Worm (Caenorhabditis elegans) whole organism, L2 larva: ENCODE results near the gene pigx-1.

ENCODE experiments used
- ama-1 ChIP-seq: fragments of 150-350 bp; optimal IDR thresholded peaks from 2 replicates; lab custom pipeline; 2018; ENCODE audit warnings: inconsistent platforms
- ceh-82 ChIP-seq: fragments of 150-350 bp; optimal IDR thresholded peaks from 2 replicates; lab custom pipeline; 2014; ENCODE audit warnings: missing biosample characterization, missing genetic modification characterization
- lin-11 ChIP-seq: fragments of 150-350 bp; sonication (generic microtip); optimal IDR thresholded peaks from 2 replicates; lab custom pipeline; 2014; ENCODE audit warnings: missing biosample characterization, missing genetic modification characterization, inconsistent platforms, mixed read lengths
- lin-13 ChIP-seq: fragments of 150-350 bp; optimal IDR thresholded peaks from 2 replicates; lab custom pipeline; 2014; ENCODE audit warnings: missing biosample characterization, missing genetic modification reagents, missing genetic modification characterization
- nhr-11 ChIP-seq: fragments of 150-350 bp; optimal IDR thresholded peaks from 2 replicates; lab custom pipeline; 2014; ENCODE audit warnings: missing biosample characterization, missing genetic modification characterization
- unc-39 ChIP-seq: fragments of 150-350 bp; optimal IDR thresholded peaks from 2 replicates; lab custom pipeline; 2014; ENCODE audit warnings: missing biosample characterization, missing genetic modification characterization

DNA sequence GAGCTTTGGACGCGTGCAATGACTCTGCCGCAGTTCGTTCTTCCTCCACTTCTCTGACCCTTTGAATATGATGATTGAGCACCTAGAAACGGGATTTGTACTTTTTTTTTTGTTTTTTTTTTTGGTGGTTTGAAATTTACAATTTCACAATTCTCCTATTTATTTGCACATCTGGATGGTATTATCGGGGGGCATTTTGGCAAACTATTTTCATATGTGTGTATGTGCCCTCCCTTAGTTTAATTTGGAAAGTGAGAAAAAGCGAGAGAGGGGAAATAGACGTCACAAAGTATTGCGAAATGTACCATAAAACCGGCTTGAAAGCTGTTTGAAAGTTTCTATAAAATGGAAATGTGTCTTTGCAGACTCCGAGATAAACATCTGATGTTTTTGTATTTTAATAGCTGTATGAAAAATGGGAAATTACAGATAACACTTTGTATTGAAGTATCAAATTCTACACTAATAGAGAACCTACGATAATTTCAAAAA, 10.4 kb downstream of the pigx-1 start:
- TF ChIP-seq nhr-11 (no peak), lin-13 (GFP tag; lab: Kevin White, UChicago) (no peak), ama-1 (lab: Kevin White, UChicago) (no peak), lin-11 (no peak), ceh-82 (no peak), unc-39 (tag; lab: Kevin White, UChicago) (no peak)
